Worm (Caenorhabditis elegans) whole organism, L2 larva: ENCODE measurements around the gene ZK809.9.

Experiments used
- C34F6.9 ChIP-seq: fragments of 150-350 bp; optimal IDR thresholded peaks from 2 replicates; lab custom pipeline; 2014; ENCODE audit warnings: missing biosample characterization, missing genetic modification characterization
- F13H6.1 ChIP-seq: sonication (generic microtip); optimal IDR thresholded peaks from 2 replicates; lab custom pipeline; 2016; ENCODE audit warnings: missing genetic modification characterization, missing compliant biosample characterization
- R02D3.7 ChIP-seq: fragments of 150-350 bp; optimal IDR thresholded peaks from 2 replicates; lab custom pipeline; 2014; ENCODE audit warnings: missing biosample characterization, missing genetic modification characterization
- ZK546.5 ChIP-seq: sonication (generic microtip); optimal IDR thresholded peaks from 2 replicates; lab custom pipeline; 2017; ENCODE audit warnings: missing biosample characterization, missing genetic modification characterization
- alr-1 ChIP-seq: fragments of 150-350 bp; optimal IDR thresholded peaks from 2 replicates; lab custom pipeline; 2014; ENCODE audit warnings: missing biosample characterization, missing genetic modification characterization
- blmp-1 ChIP-seq: sonication (generic microtip); optimal IDR thresholded peaks from 2 replicates; lab custom pipeline; 2017; ENCODE audit warnings: missing genetic modification characterization, mild to moderate bottlenecking, missing compliant biosample characterization, antibody characterized with exemption, moderate library complexity; ENCODE audit not compliant: insufficient read depth
- ceh-82 ChIP-seq: fragments of 150-350 bp; optimal IDR thresholded peaks from 2 replicates; lab custom pipeline; 2014; ENCODE audit warnings: missing biosample characterization, missing genetic modification characterization
- crh-2 ChIP-seq: sonication (generic microtip); optimal IDR thresholded peaks from 2 replicates; lab custom pipeline; 2017; ENCODE audit warnings: missing biosample characterization, missing genetic modification characterization
- dmd-4 ChIP-seq: sonication (generic microtip); optimal IDR thresholded peaks from 2 replicates; lab custom pipeline; 2017; ENCODE audit warnings: missing biosample characterization, missing genetic modification characterization
- fos-1 ChIP-seq: fragments of 150-350 bp; optimal IDR thresholded peaks from 2 replicates; lab custom pipeline; 2014; ENCODE audit warnings: missing biosample characterization, missing genetic modification characterization
- gmeb-1 ChIP-seq: fragments of 150-350 bp; optimal IDR thresholded peaks from 2 replicates; lab custom pipeline; 2014; ENCODE audit warnings: missing biosample characterization, missing genetic modification characterization
- lin-11 ChIP-seq: fragments of 150-350 bp; sonication (generic microtip); optimal IDR thresholded peaks from 2 replicates; lab custom pipeline; 2014; ENCODE audit warnings: missing biosample characterization, missing genetic modification characterization, inconsistent platforms, mixed read lengths
- lin-13 ChIP-seq: fragments of 150-350 bp; optimal IDR thresholded peaks from 2 replicates; lab custom pipeline; 2014; ENCODE audit warnings: missing biosample characterization, missing genetic modification reagents, missing genetic modification characterization
- lin-39 ChIP-seq: fragments of 150-350 bp; optimal IDR thresholded peaks from 2 replicates; lab custom pipeline; 2014; ENCODE audit warnings: missing biosample characterization, missing genetic modification reagents, missing genetic modification characterization
- lsy-2 ChIP-seq, 2 experiments: fragments of 150-350 bp in 1 of 2; sonication (generic microtip) in 1 of 2; optimal IDR thresholded peaks; 2 replicates each; lab custom pipeline; 2014 to 2017; ENCODE audit warnings: missing biosample characterization in 2 of 2, missing genetic modification characterization in 2 of 2
- mab-5 ChIP-seq: fragments of 150-350 bp; optimal IDR thresholded peaks from 2 replicates; lab custom pipeline; 2014; ENCODE audit warnings: missing biosample characterization, missing genetic modification characterization
- mbf-1 ChIP-seq: sonication (generic microtip); optimal IDR thresholded peaks from 2 replicates; lab custom pipeline; 2017; ENCODE audit warnings: missing biosample characterization, missing genetic modification characterization
- mdl-1 ChIP-seq, 2 experiments: fragments of 150-350 bp in 1 of 2; sonication (generic microtip) in 1 of 2; optimal IDR thresholded peaks; 2 replicates each; lab custom pipeline; 2017; ENCODE audit warnings: missing biosample characterization in 2 of 2, missing genetic modification characterization in 2 of 2
- nhr-10 ChIP-seq: sonication (generic microtip); optimal IDR thresholded peaks from 2 replicates; lab custom pipeline; 2017; ENCODE audit warnings: missing biosample characterization, missing genetic modification characterization
- nhr-11 ChIP-seq: fragments of 150-350 bp; optimal IDR thresholded peaks from 2 replicates; lab custom pipeline; 2014; ENCODE audit warnings: missing biosample characterization, missing genetic modification characterization
- nhr-129 ChIP-seq: fragments of 150-350 bp; optimal IDR thresholded peaks from 2 replicates; lab custom pipeline; 2014; ENCODE audit warnings: missing biosample characterization, missing genetic modification characterization
- nhr-23 ChIP-seq: fragments of 150-350 bp; optimal IDR thresholded peaks from 2 replicates; lab custom pipeline; 2014; ENCODE audit warnings: missing biosample characterization, missing genetic modification reagents, missing genetic modification characterization
- nhr-25 ChIP-seq: fragments of 150-350 bp; sonication (generic microtip); optimal IDR thresholded peaks from 3 replicates; lab custom pipeline; 2014; ENCODE audit warnings: missing biosample characterization, missing genetic modification characterization
- skn-1 ChIP-seq: sonication (generic microtip); optimal IDR thresholded peaks from 2 replicates; lab custom pipeline; 2017; ENCODE audit warnings: missing biosample characterization, missing genetic modification characterization
- sma-3 ChIP-seq: sonication (generic microtip); optimal IDR thresholded peaks from 2 replicates; lab custom pipeline; 2016; ENCODE audit warnings: missing genetic modification reagents, missing genetic modification characterization, missing compliant biosample characterization
- sma-9 ChIP-seq, 2 experiments: fragments of 150-350 bp in 1 of 2; sonication (generic microtip) in 1 of 2; optimal IDR thresholded peaks; 2 replicates each; lab custom pipeline; 2014 to 2016; ENCODE audit warnings: missing genetic modification characterization in 2 of 2, mild to moderate bottlenecking in 1 of 2, missing biosample characterization in 1 of 2, missing compliant biosample characterization in 1 of 2, missing genetic modification reagents in 1 of 2, moderate library complexity in 1 of 2
- snpc-4 ChIP-seq: fragments of 150-350 bp; optimal IDR thresholded peaks from 2 replicates; lab custom pipeline; 2014; ENCODE audit warnings: missing biosample characterization, missing genetic modification characterization
- unc-55 ChIP-seq: fragments of 150-350 bp; sonication (generic microtip); optimal IDR thresholded peaks from 3 replicates; lab custom pipeline; 2014; ENCODE audit warnings: missing biosample characterization, missing genetic modification reagents, missing genetic modification characterization
- unc-62 ChIP-seq: fragments of 150-350 bp; optimal IDR thresholded peaks from 2 replicates; lab custom pipeline; 2014; ENCODE audit warnings: missing biosample characterization, missing genetic modification reagents, missing genetic modification characterization
- zag-1 ChIP-seq: fragments of 150-350 bp; optimal IDR thresholded peaks from 2 replicates; lab custom pipeline; 2014; ENCODE audit warnings: missing biosample characterization, missing genetic modification characterization
- ztf-11 ChIP-seq: sonication (generic microtip); optimal IDR thresholded peaks from 2 replicates; lab custom pipeline; 2017; ENCODE audit warnings: missing biosample characterization, missing genetic modification characterization
- ztf-4 ChIP-seq: fragments of 150-350 bp; optimal IDR thresholded peaks from 2 replicates; lab custom pipeline; 2014; ENCODE audit warnings: missing biosample characterization, missing genetic modification characterization

The ZK809.9 gene

ce11 chrIV:11631750-11632149, 33.4 kb upstream of the ZK809.9 start, which contains the start of gene F58B3.4:
F58B3.4 (minus strand) TSS chrIV:11631850.
- TF ChIP-seq mab-5 (tag; lab: Kevin White, UChicago): no peak
- TF ChIP-seq ztf-11 (tag; lab: Kevin White, UChicago): no peak
- no peak for TF ChIP-seq mbf-1
- TF ChIP-seq unc-62 (GFP tag; lab: Kevin White, UChicago): no peak
- TF ChIP-seq F13H6.1: no peak
- no peak for TF ChIP-seq ceh-82 (tag; lab: Kevin White, UChicago)
- TF ChIP-seq gmeb-1 (tag; lab: Kevin White, UChicago): no peak
- no peak for TF ChIP-seq nhr-11 (tag; lab: Kevin White, UChicago)
- no peak for TF ChIP-seq ztf-4
- TF ChIP-seq ZK546.5 (tag; lab: Kevin White, UChicago): no peak
- TF ChIP-seq unc-55 (GFP tag; lab: Kevin White, UChicago): no peak
- no peak for TF ChIP-seq R02D3.7

ce11 chrIV:11635437-11636408, 29.4 kb upstream of the ZK809.9 start, which contains the start of gene mars-1:
mars-1 (minus strand) TSS chrIV:11635487.
- TF ChIP-seq gmeb-1 (tag; lab: Kevin White, UChicago): peak; percentile 48
- TF ChIP-seq mbf-1: no peak
- TF ChIP-seq alr-1 (tag; lab: Kevin White, UChicago): no peak
- peak; percentile 84 for TF ChIP-seq sma-3 (GFP tag; lab: Kevin White, UChicago)
- peak; percentile 93 for TF ChIP-seq C34F6.9 (tag; lab: Kevin White, UChicago)
- TF ChIP-seq dmd-4 (tag; lab: Kevin White, UChicago): no peak
- TF ChIP-seq lin-39 (tag; lab: Kevin White, UChicago): no peak
- TF ChIP-seq zag-1 (tag; lab: Kevin White, UChicago): peak; percentile 10
- TF ChIP-seq skn-1 (tag; lab: Kevin White, UChicago): peak; percentile 50
- peak; percentile 56 for TF ChIP-seq F13H6.1
- TF ChIP-seq lin-13 (GFP tag; lab: Kevin White, UChicago): peak; percentile 53
- peak; percentile 17 for TF ChIP-seq fos-1 (tag; lab: Kevin White, UChicago)
- peak; percentile 80 for TF ChIP-seq nhr-129 (tag; lab: Kevin White, UChicago)
- TF ChIP-seq sma-9 (GFP tag; optimal IDR thresholded peaks at IDR 0.05; lab: Kevin White, UChicago): peak; percentile 61
- TF ChIP-seq sma-9 (tag; optimal IDR thresholded peaks at IDR 0.05; lab: Kevin White, UChicago): no peak
- peak; percentile 71 for TF ChIP-seq crh-2
- TF ChIP-seq nhr-25: peak; percentile 49
- peak; percentile 80 for TF ChIP-seq unc-55 (GFP tag; lab: Kevin White, UChicago)
- TF ChIP-seq R02D3.7: no peak
- peak; percentile 51 to 86 for TF ChIP-seq lsy-2 (tag; optimal IDR thresholded peaks at IDR 0.05; lab: Kevin White, UChicago)

- TF ChIP-seq blmp-1 (tag; lab: Kevin White, UChicago) (no peak), gmeb-1 (tag; lab: Kevin White, UChicago) (peak; percentile 27), sma-9 (GFP tag; optimal IDR thresholded peaks at IDR 0.05; lab: Kevin White, UChicago) (peak; percentile 27), sma-9 (tag; optimal IDR thresholded peaks at IDR 0.05; lab: Kevin White, UChicago) (no peak), nhr-129 (tag; lab: Kevin White, UChicago) (peak; percentile 40), mdl-1 (tag; optimal IDR thresholded peaks at IDR 0.05; lab: Kevin White, UChicago) (no peak), ceh-82 (tag; lab: Kevin White, UChicago) (no peak), nhr-11 (tag; lab: Kevin White, UChicago) (no peak), crh-2 (peak; percentile 19), lsy-2 (tag; optimal IDR thresholded peaks at IDR 0.05; lab: Kevin White, UChicago) (peak in 1 of 2 experiments; percentile 43), lin-39 (tag; lab: Kevin White, UChicago) (no peak), nhr-25 (peak; percentile 3), nhr-23 (tag; lab: Kevin White, UChicago) (no peak), C34F6.9 (tag; lab: Kevin White, UChicago) (peak; percentile 10)
- TF ChIP-seq, all 48 proteins: peak for 7
Observed at ce11 chrIV:11636409-11636723, 28.7 kb upstream of the ZK809.9 start, which contains the start of gene F58B3.6. F58B3.6 (plus strand) TSS chrIV:11636648.

- no peak for TF ChIP-seq snpc-4 (tag; lab: Kevin White, UChicago)
- no peak for TF ChIP-seq lin-11 (tag; lab: Kevin White, UChicago)
- TF ChIP-seq dmd-4 (tag; lab: Kevin White, UChicago): no peak
- TF ChIP-seq nhr-10: no peak
Observed at ce11 chrIV:11638016-11638415, 27.1 kb upstream of the ZK809.9 start, which contains the start of gene rbm-17. rbm-17 (plus strand) TSS chrIV:11638316.
